Worm (Caenorhabditis elegans) whole organism, late embryonic: ENCODE measurements around the gene Y45F10D.2.

ENCODE experiments used
- T23F11.4 ChIP-seq: fragments of 200-800 bp; sonication (Bioruptor generic); optimal IDR thresholded peaks from 2 replicates; lab custom pipeline; 2018; ENCODE audit warnings: mild to moderate bottlenecking, missing genetic modification characterization, missing compliant biosample characterization
- Y22D7AL.16 ChIP-seq: sonication (generic microtip); optimal IDR thresholded peaks from 2 replicates; lab custom pipeline; 2016; ENCODE audit warnings: missing genetic modification characterization, missing compliant biosample characterization
- ets-4 ChIP-seq: sonication (generic microtip); optimal IDR thresholded peaks from 2 replicates; lab custom pipeline; 2016; ENCODE audit warnings: missing genetic modification characterization, missing compliant biosample characterization
- fkh-10 ChIP-seq: fragments of 150-350 bp; optimal IDR thresholded peaks from 2 replicates; lab custom pipeline; 2014; ENCODE audit warnings: missing biosample characterization, missing genetic modification reagents, missing genetic modification characterization
- nhr-11 ChIP-seq: fragments of 150-350 bp; optimal IDR thresholded peaks from 2 replicates; lab custom pipeline; 2014; ENCODE audit warnings: missing biosample characterization, missing genetic modification characterization
- pat-9 ChIP-seq: fragments of 200-800 bp; sonication (Bioruptor generic); optimal IDR thresholded peaks from 2 replicates; lab custom pipeline; 2018; ENCODE audit warnings: mild to moderate bottlenecking, missing genetic modification characterization, moderate library complexity, missing compliant biosample characterization
- pros-1 ChIP-seq: fragments of 150-350 bp; optimal IDR thresholded peaks from 2 replicates; lab custom pipeline; 2014; ENCODE audit warnings: missing biosample characterization, missing genetic modification reagents, missing genetic modification characterization

ce11 chrIV:13797859-13798374, 23.4 kb upstream of the Y45F10D.2 start, which contains the start of gene Y45F10D.6:
- no peak for TF ChIP-seq fkh-10 (GFP tag; lab: Kevin White, UChicago)
- no peak for TF ChIP-seq Y22D7AL.16 (tag; lab: Kevin White, UChicago)
- no peak for TF ChIP-seq pros-1 (tag; lab: Kevin White, UChicago)
- no peak for TF ChIP-seq pat-9 (tag; lab: Kevin White, UChicago)
- TF ChIP-seq nhr-11 (tag; lab: Kevin White, UChicago), result no peak
- TF ChIP-seq T23F11.4 (GFP tag; lab: Kevin White, UChicago), result no peak
- TF ChIP-seq ets-4 (tag; lab: Kevin White, UChicago), result no peak
